Fruit fly (Drosophila melanogaster) whole organism, embryonic: ENCODE data around the gene PolG2.
A peak's percentile ranks its signal among the peaks of the same experiment; 100 is the strongest.

ENCODE experiments used
- Aef1 ChIP-seq: fragments of 200-800 bp; sonication (Bioruptor generic); IDR thresholded peaks from 3 replicates; pipeline ENCODE4 v1.3.6; 2022; ENCODE audit warnings: missing biosample characterization, missing genetic modification characterization
- CG10274 ChIP-seq: fragments of 200-800 bp; sonication (Bioruptor generic); optimal IDR thresholded peaks from 3 replicates; lab custom pipeline; 2017; ENCODE audit warnings: missing biosample characterization, mild to moderate bottlenecking, missing genetic modification characterization
- CG10431 ChIP-seq: fragments of 200-800 bp; sonication (Bioruptor generic); optimal IDR thresholded peaks from 3 replicates; lab custom pipeline; 2018; ENCODE audit warnings: missing biosample characterization, mild to moderate bottlenecking, missing genetic modification characterization
- CG10543 ChIP-seq: fragments of 200-800 bp; sonication (Bioruptor generic); optimal IDR thresholded peaks from 3 replicates; lab custom pipeline; 2017; ENCODE audit warnings: missing biosample characterization, mild to moderate bottlenecking, missing genetic modification characterization, moderate library complexity
- CG10654 ChIP-seq: fragments of 200-800 bp; sonication (Bioruptor generic); optimal IDR thresholded peaks from 2 replicates; lab custom pipeline; 2016; ENCODE audit warnings: missing biosample characterization, missing genetic modification characterization
- CG11456 ChIP-seq: fragments of 200-800 bp; sonication (Bioruptor generic); IDR thresholded peaks from 3 replicates; pipeline ENCODE4 v1.3.6; 2022; ENCODE audit warnings: missing biosample characterization, missing genetic modification characterization
- CG11696 ChIP-seq: fragments of 200-800 bp; sonication (Bioruptor generic); IDR thresholded peaks from 2 replicates; pipeline ENCODE4 v1.3.6; 2022; ENCODE audit warnings: missing biosample characterization, missing genetic modification characterization
- CG13775 ChIP-seq: fragments of 200-800 bp; sonication (Bioruptor generic); optimal IDR thresholded peaks from 3 replicates; lab custom pipeline; 2017; ENCODE audit warnings: missing biosample characterization, mild to moderate bottlenecking, missing genetic modification characterization
- CG15479 ChIP-seq: fragments of 200-800 bp; sonication (Bioruptor generic); optimal IDR thresholded peaks from 3 replicates; lab custom pipeline; 2019; ENCODE audit warnings: missing biosample characterization, mild to moderate bottlenecking, missing genetic modification characterization, moderate library complexity
- CG17186 ChIP-seq: fragments of 200-800 bp; sonication (Bioruptor generic); optimal IDR thresholded peaks from 3 replicates; lab custom pipeline; 2017; ENCODE audit warnings: missing biosample characterization, missing genetic modification reagents, missing genetic modification characterization
- CG17328 ChIP-seq: fragments of 200-800 bp; sonication (Bioruptor generic); IDR thresholded peaks from 2 replicates; pipeline ENCODE4 v1.3.6; 2022; ENCODE audit warnings: missing biosample characterization, missing genetic modification characterization
- CG2116 ChIP-seq: fragments of 200-800 bp; sonication (Bioruptor generic); optimal IDR thresholded peaks from 3 replicates; lab custom pipeline; 2018; ENCODE audit warnings: missing biosample characterization, mild to moderate bottlenecking, missing genetic modification characterization
- CG2875 ChIP-seq: fragments of 200-800 bp; sonication (Bioruptor generic); optimal IDR thresholded peaks from 2 replicates; lab custom pipeline; 2017; ENCODE audit warnings: missing biosample characterization, mild to moderate bottlenecking, missing genetic modification characterization, missing genetic modification reagents
- CG32772 ChIP-seq: fragments of 200-800 bp; sonication (Bioruptor generic); IDR thresholded peaks from 2 replicates; pipeline ENCODE4 v1.3.6; 2022; ENCODE audit warnings: missing biosample characterization, missing genetic modification characterization
- CG33213 ChIP-seq: fragments of 200-800 bp; sonication (Bioruptor generic); optimal IDR thresholded peaks from 3 replicates; lab custom pipeline; 2016; ENCODE audit warnings: missing biosample characterization, missing genetic modification characterization
- CG9215 ChIP-seq: fragments of 200-800 bp; sonication (Bioruptor generic); IDR thresholded peaks from 2 replicates; pipeline ENCODE4 v1.3.6; 2022; ENCODE audit warnings: missing biosample characterization, missing genetic modification characterization
- CG9932 ChIP-seq: fragments of 200-800 bp; sonication (Bioruptor generic); IDR thresholded peaks from 2 replicates; pipeline ENCODE4 v1.3.6; 2022; ENCODE audit warnings: missing biosample characterization, missing genetic modification characterization
- Chrac-16 ChIP-seq: fragments of 200-800 bp; sonication (Bioruptor generic); optimal IDR thresholded peaks from 3 replicates; lab custom pipeline; 2016; ENCODE audit warnings: missing biosample characterization, missing genetic modification characterization
- Dip3 ChIP-seq: fragments of 200-800 bp; sonication (Bioruptor generic); optimal IDR thresholded peaks from 3 replicates; lab custom pipeline; 2016; ENCODE audit warnings: missing biosample characterization, missing genetic modification characterization
- E2f2 ChIP-seq: fragments of 200-800 bp; sonication (Bioruptor generic); IDR thresholded peaks from 2 replicates; pipeline ENCODE4 v1.3.6; 2022; ENCODE audit warnings: missing biosample characterization, missing genetic modification characterization
- Ets97D ChIP-seq: fragments of 200-800 bp; sonication (Bioruptor generic); optimal IDR thresholded peaks from 3 replicates; lab custom pipeline; 2016; ENCODE audit warnings: missing biosample characterization, missing genetic modification characterization
- Fer2 ChIP-seq: fragments of 200-800 bp; sonication (Bioruptor generic); optimal IDR thresholded peaks from 2 replicates; lab custom pipeline; 2018; ENCODE audit warnings: missing biosample characterization, mild to moderate bottlenecking, missing genetic modification characterization, moderate library complexity
- Jarid2 ChIP-seq: fragments of 200-800 bp; sonication (Bioruptor generic); optimal IDR thresholded peaks from 3 replicates; lab custom pipeline; 2017; ENCODE audit warnings: mild to moderate bottlenecking, missing biosample characterization, missing genetic modification reagents, missing genetic modification characterization
- NFAT ChIP-seq: fragments of 200-800 bp; sonication (Bioruptor generic); IDR thresholded peaks from 2 replicates; pipeline ENCODE4 v1.3.6; 2022; ENCODE audit warnings: missing biosample characterization, missing genetic modification characterization
- Neu2 ChIP-seq: fragments of 200-800 bp; sonication (Bioruptor generic); optimal IDR thresholded peaks from 3 replicates; lab custom pipeline; 2016; ENCODE audit warnings: missing biosample characterization, missing genetic modification characterization, borderline replicate concordance
- Sin3A ChIP-seq: fragments of >200 bp; optimal IDR thresholded peaks from 2 replicates; lab custom pipeline; 2018
- Six4 ChIP-seq: fragments of 200-800 bp; sonication (Bioruptor generic); optimal IDR thresholded peaks from 2 replicates; lab custom pipeline; 2016; ENCODE audit warnings: missing biosample characterization, missing genetic modification characterization
- Spps ChIP-seq: fragments of 200-800 bp; sonication (Bioruptor generic); optimal IDR thresholded peaks from 2 replicates; lab custom pipeline; 2018; ENCODE audit warnings: missing biosample characterization, mild to moderate bottlenecking, missing genetic modification characterization
- Stat92E ChIP-seq, 3 experiments: fragments of >200 bp in 2 of 3; fragments of 200-800 bp in 1 of 3; sonication (Bioruptor generic) in 1 of 3; optimal IDR thresholded peaks; 2 replicates each; lab custom pipeline; 2017 to 2019; ENCODE audit warnings: missing biosample characterization in 3 of 3, missing genetic modification characterization in 3 of 3, mild to moderate bottlenecking in 1 of 3, moderate library complexity in 1 of 3
- ap ChIP-seq: fragments of 200-800 bp; sonication (Bioruptor generic); IDR thresholded peaks from 2 replicates; pipeline ENCODE4 v1.3.6; 2022; ENCODE audit warnings: missing biosample characterization, missing genetic modification characterization
- ase ChIP-seq: fragments of 200-800 bp; sonication (Bioruptor generic); IDR thresholded peaks from 3 replicates; pipeline ENCODE4 v1.3.6; 2022; ENCODE audit warnings: missing biosample characterization, missing genetic modification characterization
- bowl ChIP-seq: fragments of 200-800 bp; sonication (Bioruptor generic); IDR thresholded peaks from 2 replicates; pipeline ENCODE4 v1.3.6; 2022; ENCODE audit warnings: missing biosample characterization, missing genetic modification characterization
- cato ChIP-seq: fragments of 200-800 bp; sonication (Bioruptor generic); optimal IDR thresholded peaks from 2 replicates; lab custom pipeline; 2016; ENCODE audit warnings: missing biosample characterization, missing genetic modification characterization, borderline replicate concordance
- chn ChIP-seq: fragments of 200-800 bp; sonication (Bioruptor generic); optimal IDR thresholded peaks from 2 replicates; lab custom pipeline; 2016; ENCODE audit warnings: missing biosample characterization, missing genetic modification characterization
- dan ChIP-seq: fragments of 200-800 bp; sonication (Bioruptor generic); IDR thresholded peaks from 2 replicates; pipeline ENCODE4 v1.3.6; 2022; ENCODE audit warnings: missing biosample characterization, missing genetic modification characterization
- dati ChIP-seq: fragments of 200-800 bp; sonication (Bioruptor generic); IDR thresholded peaks from 2 replicates; pipeline ENCODE4 v1.3.6; 2022; ENCODE audit warnings: missing biosample characterization, missing genetic modification characterization
- ems ChIP-seq: fragments of 200-800 bp; sonication (Bioruptor generic); optimal IDR thresholded peaks from 3 replicates; lab custom pipeline; 2016; ENCODE audit warnings: missing biosample characterization, missing genetic modification characterization
- eve ChIP-seq, 2 experiments: fragments of >200 bp; optimal IDR thresholded peaks; 2 replicates each; lab custom pipeline; 2017; ENCODE audit warnings: missing biosample characterization in 2 of 2, missing genetic modification characterization in 2 of 2
- grau ChIP-seq: fragments of 200-800 bp; optimal IDR thresholded peaks from 3 replicates; lab custom pipeline; 2019; ENCODE audit warnings: missing biosample characterization, mild to moderate bottlenecking, missing genetic modification characterization, moderate library complexity
- grn ChIP-seq: fragments of 200-800 bp; sonication (Bioruptor generic); optimal IDR thresholded peaks from 3 replicates; lab custom pipeline; 2017; ENCODE audit warnings: missing biosample characterization, missing genetic modification characterization
- ham ChIP-seq: fragments of 200-800 bp; sonication (Bioruptor generic); IDR thresholded peaks from 2 replicates; pipeline ENCODE4 v1.3.6; 2022; ENCODE audit warnings: missing biosample characterization, missing genetic modification characterization
- hkb ChIP-seq, 2 experiments: fragments of 200-800 bp in 1 of 2; fragments of >200 bp in 1 of 2; sonication (Bioruptor generic) in 1 of 2; IDR thresholded peaks in 1 of 2; optimal IDR thresholded peaks in 1 of 2; 2 replicates each; pipeline versions ENCODE4 v1.3.6 to Lab custom; 2017 to 2022; ENCODE audit warnings: missing biosample characterization in 1 of 2, missing genetic modification characterization in 1 of 2
- jumu ChIP-seq: fragments of 200-800 bp; sonication (Bioruptor generic); optimal IDR thresholded peaks from 3 replicates; lab custom pipeline; 2016; ENCODE audit warnings: missing biosample characterization, missing genetic modification characterization
- lov ChIP-seq, 2 experiments: fragments of 200-800 bp in 1 of 2; fragments of >200 bp in 1 of 2; sonication (Bioruptor generic) in 1 of 2; IDR thresholded peaks in 1 of 2; optimal IDR thresholded peaks in 1 of 2; 2 replicates in 1 of 2; 3 replicates in 1 of 2; pipeline versions ENCODE4 v1.3.6 to Lab custom; 2017 to 2022; ENCODE audit warnings: missing biosample characterization in 1 of 2, missing genetic modification characterization in 1 of 2
- mirr ChIP-seq: fragments of 200-800 bp; sonication (Bioruptor generic); optimal IDR thresholded peaks from 3 replicates; lab custom pipeline; 2018; ENCODE audit warnings: missing biosample characterization, mild to moderate bottlenecking, missing genetic modification characterization
- ranshi ChIP-seq: fragments of 200-800 bp; sonication (Bioruptor generic); IDR thresholded peaks from 2 replicates; pipeline ENCODE4 v1.3.6; 2022; ENCODE audit warnings: missing biosample characterization, missing genetic modification characterization
- row ChIP-seq: fragments of 200-800 bp; sonication (Bioruptor generic); IDR thresholded peaks from 3 replicates; pipeline ENCODE4 v1.3.6; 2022; ENCODE audit warnings: missing biosample characterization, missing genetic modification characterization
- shn ChIP-seq: fragments of 200-800 bp; sonication (Bioruptor generic); optimal IDR thresholded peaks from 3 replicates; lab custom pipeline; 2016; ENCODE audit warnings: missing biosample characterization, missing genetic modification characterization
- stwl ChIP-seq: fragments of 200-800 bp; sonication (Bioruptor generic); optimal IDR thresholded peaks from 3 replicates; lab custom pipeline; 2018; ENCODE audit warnings: missing biosample characterization, mild to moderate bottlenecking, missing genetic modification characterization, moderate library complexity
- tna ChIP-seq: fragments of 200-800 bp; sonication (Bioruptor generic); IDR thresholded peaks from 2 replicates; pipeline ENCODE4 v1.3.6; 2022; ENCODE audit warnings: missing biosample characterization, missing genetic modification characterization; ENCODE audit not compliant: partially characterized antibody
- twi ChIP-seq: fragments of 200-800 bp; optimal IDR thresholded peaks from 2 replicates; lab custom pipeline; 2019; ENCODE audit warnings: missing biosample characterization, mild to moderate bottlenecking, missing genetic modification characterization, moderate library complexity
- vvl ChIP-seq: fragments of 200-800 bp; sonication (Bioruptor generic); IDR thresholded peaks from 2 replicates; pipeline ENCODE4 v1.3.6; 2022; ENCODE audit warnings: missing biosample characterization, missing genetic modification characterization

Gene PolG2

DNA sequence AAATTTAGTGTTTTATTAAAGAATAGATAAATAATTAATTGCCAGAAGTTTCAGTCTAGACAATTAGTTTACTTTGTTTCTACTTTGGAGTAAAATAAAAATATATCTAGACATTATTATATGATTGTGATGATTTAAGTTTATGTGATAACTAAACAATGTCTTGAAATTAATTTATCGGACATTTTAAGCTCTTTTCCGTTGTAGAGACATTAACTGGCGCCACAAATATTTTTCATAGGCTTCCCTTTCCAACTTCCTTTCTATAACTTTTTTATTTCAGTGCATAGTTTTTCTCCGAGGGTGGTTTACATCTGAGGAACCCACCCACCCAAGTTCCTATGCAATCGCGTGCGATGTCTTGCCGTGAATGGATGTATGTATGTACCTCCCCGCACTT is 43.8 kb upstream of the PolG2 start (continued):
- TF ChIP-seq eve (GFP tag; optimal IDR thresholded peaks at IDR 0.05; lab: Kevin White, UChicago) = peak in 1 of 2 experiments; percentile 51
- TF ChIP-seq lov (optimal IDR thresholded peaks at IDR 0.05; lab: Kevin White, UChicago) = no peak
- TF ChIP-seq lov (GFP tag; IDR thresholded peaks at IDR 0.05; lab: Robert Waterston, UW) = no peak
- TF ChIP-seq Spps (tag; lab: Kevin White, UChicago) = no peak
- TF ChIP-seq E2f2 (GFP tag; lab: Robert Waterston, UW) = no peak
- TF ChIP-seq Sin3A (lab: Kevin White, UChicago) = no peak
- peak; percentile 40; the same call in 1 of the 2 replicates for TF ChIP-seq CG17328 (GFP tag; lab: Robert Waterston, UW)
- TF ChIP-seq bowl = no peak
- no peak for TF ChIP-seq CG9215 (GFP tag; lab: Robert Waterston, UW)
- no peak for TF ChIP-seq Fer2 (tag; lab: Kevin White, UChicago)
- TF ChIP-seq CG32772 (GFP tag; lab: Robert Waterston, UW) = no peak
- no peak for TF ChIP-seq NFAT (GFP tag; lab: Robert Waterston, UW)
- TF ChIP-seq Aef1 (GFP tag; lab: Robert Waterston, UW) = no peak
- TF ChIP-seq ranshi (GFP tag; lab: Robert Waterston, UW) = no peak
- peak; percentile 50 for TF ChIP-seq grau (tag; lab: Kevin White, UChicago)
- no peak for TF ChIP-seq grn
- TF ChIP-seq row (GFP tag; lab: Robert Waterston, UW) = peak; percentile 40; the same call in 2 of the 3 replicates
- TF ChIP-seq hkb (optimal IDR thresholded peaks at IDR 0.05; lab: Kevin White, UChicago) = no peak
- TF ChIP-seq hkb (GFP tag; IDR thresholded peaks at IDR 0.05; lab: Robert Waterston, UW) = no peak; the same call in 1 of the 2 replicates
- no peak for TF ChIP-seq ems (GFP tag; lab: Kevin White, UChicago)
- TF ChIP-seq stwl = no peak
- peak; percentile 13 for TF ChIP-seq CG13775 (GFP tag; lab: Kevin White, UChicago)
- TF ChIP-seq dan (GFP tag; lab: Robert Waterston, UW) = no peak
- TF ChIP-seq mirr (GFP tag; lab: Kevin White, UChicago) = no peak
- no peak for TF ChIP-seq CG10543 (GFP tag; lab: Kevin White, UChicago)
- no peak for TF ChIP-seq CG15479 (GFP tag; lab: Kevin White, UChicago)
- no peak for TF ChIP-seq ase (GFP tag; lab: Robert Waterston, UW)
- TF ChIP-seq Stat92E (GFP tag; optimal IDR thresholded peaks at IDR 0.05; lab: Kevin White, UChicago) = no peak
- TF ChIP-seq CG11696 (GFP tag; lab: Robert Waterston, UW) = no peak
- no peak for TF ChIP-seq jumu (GFP tag; lab: Kevin White, UChicago)
- TF ChIP-seq Neu2 = no peak
- TF ChIP-seq Dip3 (GFP tag; lab: Kevin White, UChicago) = no peak
- peak; percentile 18 for TF ChIP-seq twi (tag; lab: Kevin White, UChicago)
- TF ChIP-seq CG9932 (GFP tag; lab: Robert Waterston, UW) = no peak
- no peak for TF ChIP-seq dati (GFP tag; lab: Robert Waterston, UW)
- TF ChIP-seq Ets97D (GFP tag; lab: Kevin White, UChicago) = no peak
- no peak for TF ChIP-seq ham
- no peak for TF ChIP-seq ap (GFP tag; lab: Robert Waterston, UW)
- no peak for TF ChIP-seq tna (GFP tag; lab: Robert Waterston, UW)
- no peak for TF ChIP-seq shn (GFP tag; lab: Kevin White, UChicago)
- peak; percentile 8 for TF ChIP-seq Chrac-16 (GFP tag; lab: Kevin White, UChicago)
- no peak for TF ChIP-seq CG11456 (GFP tag; lab: Robert Waterston, UW)
- TF ChIP-seq Six4 = no peak
- no peak for TF ChIP-seq CG10431
- TF ChIP-seq CG10274 (GFP tag; lab: Kevin White, UChicago) = no peak
- TF ChIP-seq CG33213 = no peak
- peak; percentile 11 for TF ChIP-seq CG2875 (GFP tag; lab: Kevin White, UChicago)
- TF ChIP-seq CG10654 (GFP tag; lab: Kevin White, UChicago) = no peak
- no peak for TF ChIP-seq CG2116 (GFP tag; lab: Kevin White, UChicago)
- no peak for TF ChIP-seq cato
- TF ChIP-seq chn (GFP tag; lab: Kevin White, UChicago) = no peak
- TF ChIP-seq Jarid2 (GFP tag; lab: Kevin White, UChicago) = no peak
- TF ChIP-seq vvl (GFP tag; lab: Robert Waterston, UW) = no peak
- TF ChIP-seq CG17186 (GFP tag; lab: Kevin White, UChicago) = no peak
